Fruit fly (Drosophila melanogaster) whole organism, prepupa: ENCODE measurements around the gene chp.

ENCODE experiments used
- Blimp-1 ChIP-seq: fragments of 200-800 bp; sonication (Bioruptor generic); optimal IDR thresholded peaks from 3 replicates; lab custom pipeline; 2017; ENCODE audit warnings: missing biosample characterization, missing genetic modification characterization, mild to moderate bottlenecking, moderate library complexity, missing genetic modification reagents
- CG10631 ChIP-seq: fragments of 200-800 bp; sonication (Bioruptor generic); optimal IDR thresholded peaks from 2 replicates; lab custom pipeline; 2016; ENCODE audit warnings: missing biosample characterization, missing genetic modification characterization
- CG10669 ChIP-seq: fragments of 200-800 bp; sonication (Bioruptor generic); optimal IDR thresholded peaks from 3 replicates; lab custom pipeline; 2018; ENCODE audit warnings: missing biosample characterization, mild to moderate bottlenecking, missing genetic modification characterization, moderate library complexity
- CG11294 ChIP-seq: fragments of 200-800 bp; sonication (Bioruptor generic); IDR thresholded peaks from 2 replicates; pipeline ENCODE4 v1.3.6; 2022; ENCODE audit warnings: missing biosample characterization, missing genetic modification characterization
- CG15336 ChIP-seq: fragments of 200-800 bp; sonication (Bioruptor generic); IDR thresholded peaks from 2 replicates; pipeline ENCODE4 v1.3.6; 2022; ENCODE audit warnings: missing biosample characterization, missing genetic modification characterization
- CG1621 ChIP-seq: fragments of 200-800 bp; sonication (Bioruptor generic); optimal IDR thresholded peaks from 3 replicates; lab custom pipeline; 2018; ENCODE audit warnings: missing biosample characterization, mild to moderate bottlenecking, missing genetic modification characterization
- CG16779 ChIP-seq: fragments of 200-800 bp; sonication (Bioruptor generic); optimal IDR thresholded peaks from 3 replicates; lab custom pipeline; 2017; ENCODE audit warnings: missing biosample characterization, mild to moderate bottlenecking, missing genetic modification characterization
- CG31627 ChIP-seq: fragments of 200-800 bp; sonication (Bioruptor generic); optimal IDR thresholded peaks from 3 replicates; lab custom pipeline; 2016; ENCODE audit warnings: missing biosample characterization, missing genetic modification characterization
- CG32006 ChIP-seq: fragments of 200-800 bp; sonication (Bioruptor generic); optimal IDR thresholded peaks from 3 replicates; lab custom pipeline; 2017; ENCODE audit warnings: missing biosample characterization, mild to moderate bottlenecking, missing genetic modification characterization
- CG34406 ChIP-seq: fragments of 200-800 bp; sonication (Bioruptor generic); optimal IDR thresholded peaks from 3 replicates; lab custom pipeline; 2016; ENCODE audit warnings: missing biosample characterization, missing genetic modification characterization
- CG3919 ChIP-seq: fragments of 200-800 bp; sonication (Bioruptor generic); optimal IDR thresholded peaks from 3 replicates; lab custom pipeline; 2016; ENCODE audit warnings: missing biosample characterization, missing genetic modification characterization
- CG6163 ChIP-seq: fragments of 200-800 bp; sonication (Bioruptor generic); IDR thresholded peaks from 3 replicates; pipeline ENCODE4 v1.3.6; 2022; ENCODE audit warnings: missing biosample characterization, missing genetic modification characterization
- CG6276 ChIP-seq: fragments of 200-800 bp; sonication (Bioruptor generic); optimal IDR thresholded peaks from 2 replicates; lab custom pipeline; 2017; ENCODE audit warnings: missing biosample characterization, mild to moderate bottlenecking, missing genetic modification characterization
- CG6792 ChIP-seq: fragments of 200-800 bp; sonication (Bioruptor generic); optimal IDR thresholded peaks from 3 replicates; lab custom pipeline; 2016; ENCODE audit warnings: missing biosample characterization, missing genetic modification characterization
- CG6854 ChIP-seq: fragments of 200-800 bp; sonication (Bioruptor generic); optimal IDR thresholded peaks from 2 replicates; lab custom pipeline; 2017; ENCODE audit warnings: missing biosample characterization, mild to moderate bottlenecking, missing genetic modification characterization
- CG7368 ChIP-seq: fragments of 200-800 bp; sonication (Bioruptor generic); optimal IDR thresholded peaks from 3 replicates; lab custom pipeline; 2016; ENCODE audit warnings: missing biosample characterization, missing genetic modification characterization
- CG8119 ChIP-seq: fragments of 200-800 bp; sonication (Bioruptor generic); IDR thresholded peaks from 3 replicates; pipeline ENCODE4 v1.3.6; 2022; ENCODE audit warnings: missing biosample characterization, missing genetic modification characterization
- CG8319 ChIP-seq: fragments of 200-800 bp; sonication (Bioruptor generic); optimal IDR thresholded peaks from 3 replicates; lab custom pipeline; 2016; ENCODE audit warnings: missing biosample characterization, missing genetic modification characterization
- CG9139 ChIP-seq: fragments of 200-800 bp; sonication (Bioruptor generic); optimal IDR thresholded peaks from 3 replicates; lab custom pipeline; 2017; ENCODE audit warnings: missing biosample characterization, mild to moderate bottlenecking, missing genetic modification characterization
- Eip75B ChIP-seq: fragments of 200-800 bp; sonication (Bioruptor generic); optimal IDR thresholded peaks from 3 replicates; lab custom pipeline; 2016; ENCODE audit warnings: missing biosample characterization, missing genetic modification characterization
- Eip78C ChIP-seq: fragments of 200-800 bp; sonication (Bioruptor generic); peaks from one replicate; lab custom pipeline; 2016; ENCODE audit warnings: missing biosample characterization, missing genetic modification characterization
- Gug ChIP-seq: fragments of 200-800 bp; sonication (Bioruptor generic); IDR thresholded peaks from 2 replicates; pipeline ENCODE4 v1.3.6; 2022; ENCODE audit warnings: missing biosample characterization, missing genetic modification characterization
- Hr38 ChIP-seq: sonication (Bioruptor generic); optimal IDR thresholded peaks from 2 replicates; lab custom pipeline; 2016; ENCODE audit warnings: missing biosample characterization, missing genetic modification characterization
- Hr39 ChIP-seq: fragments of 200-800 bp; sonication (Bioruptor generic); optimal IDR thresholded peaks from 2 replicates; lab custom pipeline; 2016; ENCODE audit warnings: missing biosample characterization, missing genetic modification characterization
- Hr4 ChIP-seq: fragments of 200-800 bp; sonication (Bioruptor generic); optimal IDR thresholded peaks from 3 replicates; lab custom pipeline; 2016; ENCODE audit warnings: missing biosample characterization, missing genetic modification characterization
- Met ChIP-seq: fragments of 200-800 bp; sonication (Bioruptor generic); optimal IDR thresholded peaks from 3 replicates; lab custom pipeline; 2016; ENCODE audit warnings: missing biosample characterization, missing genetic modification characterization
- Smox ChIP-seq: fragments of 200-800 bp; sonication (Bioruptor generic); optimal IDR thresholded peaks from 3 replicates; lab custom pipeline; 2016; ENCODE audit warnings: missing biosample characterization, missing genetic modification characterization
- Sox102F ChIP-seq: fragments of 200-800 bp; sonication (Bioruptor generic); optimal IDR thresholded peaks from 2 replicates; lab custom pipeline; 2016; ENCODE audit warnings: missing biosample characterization, mild to moderate bottlenecking, missing genetic modification characterization
- Sox14 ChIP-seq: fragments of 200-800 bp; sonication (Bioruptor generic); optimal IDR thresholded peaks from 3 replicates; lab custom pipeline; 2016; ENCODE audit warnings: missing biosample characterization, missing genetic modification characterization
- Sox15 ChIP-seq: fragments of 200-800 bp; sonication (Bioruptor generic); optimal IDR thresholded peaks from 3 replicates; lab custom pipeline; 2016; ENCODE audit warnings: missing biosample characterization, missing genetic modification characterization
- achi ChIP-seq: fragments of 200-800 bp; sonication (Bioruptor generic); optimal IDR thresholded peaks from 3 replicates; lab custom pipeline; 2016; ENCODE audit warnings: missing biosample characterization, missing genetic modification characterization
- acj6 ChIP-seq: fragments of 200-800 bp; sonication (Bioruptor generic); optimal IDR thresholded peaks from 3 replicates; lab custom pipeline; 2016; ENCODE audit warnings: missing biosample characterization, missing genetic modification characterization
- cyc ChIP-seq: fragments of 200-800 bp; sonication (Bioruptor generic); optimal IDR thresholded peaks from 3 replicates; lab custom pipeline; 2016; ENCODE audit warnings: missing biosample characterization, missing genetic modification characterization
- dac ChIP-seq: fragments of 200-800 bp; sonication (Bioruptor generic); optimal IDR thresholded peaks from 2 replicates; lab custom pipeline; 2017; ENCODE audit warnings: missing biosample characterization, mild to moderate bottlenecking, missing genetic modification characterization
- dsx ChIP-seq: fragments of 200-800 bp; optimal IDR thresholded peaks from 3 replicates; lab custom pipeline; 2019; ENCODE audit warnings: missing biosample characterization, mild to moderate bottlenecking, missing genetic modification characterization, moderate library complexity; ENCODE audit not compliant: poor library complexity, severe bottlenecking
- eg ChIP-seq: fragments of 200-800 bp; sonication (Bioruptor generic); IDR thresholded peaks from 3 replicates; pipeline ENCODE4 v1.3.6; 2022; ENCODE audit warnings: missing biosample characterization, missing genetic modification characterization
- esn ChIP-seq: fragments of 200-800 bp; sonication (Bioruptor generic); optimal IDR thresholded peaks from 2 replicates; lab custom pipeline; 2016; ENCODE audit warnings: missing biosample characterization, mild to moderate bottlenecking, missing genetic modification characterization, moderate library complexity
- fd59A ChIP-seq: fragments of 200-800 bp; sonication (Bioruptor generic); optimal IDR thresholded peaks from 2 replicates; lab custom pipeline; 2017; ENCODE audit warnings: missing biosample characterization, mild to moderate bottlenecking, missing genetic modification characterization, missing genetic modification reagents
- fd85E ChIP-seq: fragments of 200-800 bp; sonication (Bioruptor generic); optimal IDR thresholded peaks from 3 replicates; lab custom pipeline; 2016; ENCODE audit warnings: missing biosample characterization, missing genetic modification characterization
- fkh ChIP-seq: fragments of 200-800 bp; sonication (Bioruptor generic); optimal IDR thresholded peaks from 3 replicates; lab custom pipeline; 2017; ENCODE audit warnings: missing biosample characterization, mild to moderate bottlenecking, missing genetic modification characterization, moderate library complexity
- lz ChIP-seq: fragments of 200-800 bp; sonication (Bioruptor generic); optimal IDR thresholded peaks from 3 replicates; lab custom pipeline; 2016; ENCODE audit warnings: missing biosample characterization, missing genetic modification characterization
- pdm3 ChIP-seq: fragments of 200-800 bp; sonication (Bioruptor generic); optimal IDR thresholded peaks from 3 replicates; lab custom pipeline; 2016; ENCODE audit warnings: missing biosample characterization, missing genetic modification characterization
- salr ChIP-seq, 2 experiments: fragments of 200-800 bp; sonication (Bioruptor generic); optimal IDR thresholded peaks; 3 replicates each; lab custom pipeline; 2016 to 2018; ENCODE audit warnings: missing biosample characterization in 2 of 2, missing genetic modification characterization in 2 of 2, mild to moderate bottlenecking in 1 of 2
- spab ChIP-seq: fragments of 200-800 bp; sonication (Bioruptor generic); optimal IDR thresholded peaks from 2 replicates; lab custom pipeline; 2017; ENCODE audit warnings: missing biosample characterization, mild to moderate bottlenecking, missing genetic modification characterization, missing genetic modification reagents
- ss ChIP-seq, 2 experiments: fragments of 200-800 bp; sonication (Bioruptor generic); optimal IDR thresholded peaks; 2 replicates in 1 of 2; 3 replicates in 1 of 2; lab custom pipeline; 2017 to 2018; ENCODE audit warnings: mild to moderate bottlenecking in 2 of 2, missing biosample characterization in 2 of 2, missing genetic modification characterization in 2 of 2, moderate library complexity in 1 of 2
- svp ChIP-seq: fragments of 200-800 bp; sonication (Bioruptor generic); peaks from one replicate; lab custom pipeline; 2016; ENCODE audit warnings: missing biosample characterization, missing genetic modification characterization
- vri ChIP-seq: fragments of 200-800 bp; sonication (Bioruptor generic); optimal IDR thresholded peaks from 3 replicates; lab custom pipeline; 2016; ENCODE audit warnings: missing biosample characterization, mild to moderate bottlenecking, missing genetic modification characterization

The chp gene

DNA sequence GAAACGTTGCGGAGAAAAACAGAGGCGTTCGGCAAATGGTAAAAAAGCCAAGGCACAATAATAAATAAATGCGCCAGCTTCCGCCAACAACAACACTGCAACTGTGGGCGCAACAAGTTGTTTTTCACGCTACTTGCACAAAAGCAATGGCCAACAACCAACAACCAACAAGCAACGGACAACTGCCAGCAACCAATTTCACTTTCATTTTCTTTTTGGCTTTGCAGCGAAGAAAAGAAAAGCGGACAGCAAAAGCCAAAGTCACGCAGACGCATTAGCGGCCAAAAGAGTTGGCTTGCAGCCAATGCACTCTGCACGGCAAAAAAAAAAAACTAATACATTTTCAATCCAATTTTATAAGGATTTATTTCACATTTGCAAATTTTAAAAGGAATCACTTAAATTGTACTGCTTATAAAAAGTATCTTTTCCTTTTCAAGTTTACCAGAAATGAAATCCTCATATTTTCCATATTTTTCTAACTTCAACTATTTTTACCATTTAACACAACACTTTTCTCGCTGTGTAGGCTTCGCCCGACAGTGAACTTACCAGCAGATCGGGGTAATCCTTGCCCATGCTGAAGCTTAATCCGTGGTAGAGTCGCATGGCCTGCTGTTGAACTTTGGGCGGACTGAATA, 40.7 kb upstream of the chp start (continued):
- TF ChIP-seq lz (GFP tag; lab: Kevin White, UChicago) (no peak), CG6276 (GFP tag; lab: Kevin White, UChicago) (peak; percentile 84), CG15336 (GFP tag; lab: Robert Waterston, UW) (peak; percentile 92), dac (peak; percentile 16), acj6 (GFP tag; lab: Kevin White, UChicago) (peak; percentile 32), esn (peak; percentile 5), Gug (GFP tag; lab: Robert Waterston, UW) (peak; percentile 69), salr (GFP tag; optimal IDR thresholded peaks at IDR 0.05; lab: Kevin White, UChicago) (peak in 1 of 2 experiments; percentile 47), Sox14 (GFP tag; lab: Kevin White, UChicago) (peak; percentile 13), Sox15 (GFP tag; lab: Kevin White, UChicago) (no peak)

DNA sequence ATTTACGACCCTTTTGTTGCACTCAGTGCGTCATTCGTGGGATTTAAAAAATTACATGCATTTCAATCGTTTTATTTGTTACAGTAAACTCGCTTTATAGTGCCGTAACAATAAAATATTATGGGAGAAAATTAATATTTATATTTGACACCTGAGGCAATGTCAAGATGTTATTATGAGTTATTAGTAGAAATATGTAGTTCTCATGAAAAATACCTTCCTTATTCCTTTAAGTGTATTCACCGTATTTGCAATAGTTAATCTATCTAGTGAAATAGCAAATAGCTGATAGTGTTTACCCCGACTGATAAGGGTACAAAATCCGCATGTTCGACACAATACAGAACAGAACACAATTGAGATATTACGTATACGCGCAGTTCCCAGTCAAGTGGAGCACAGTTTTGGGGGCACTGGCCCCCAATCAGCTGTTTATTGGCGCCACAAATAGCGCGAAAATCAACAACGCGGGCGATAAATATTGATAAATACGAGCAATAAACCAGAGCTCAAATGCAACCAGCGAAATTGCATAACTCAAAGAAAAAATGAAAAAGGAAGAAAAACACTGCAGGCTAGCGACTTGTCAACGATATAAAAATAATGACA, 40.0 kb upstream of the chp start:
- TF ChIP-seq CG16779, result no peak
- peak; percentile 58 for TF ChIP-seq eg (GFP tag; lab: Robert Waterston, UW)
- no peak for TF ChIP-seq CG34406 (GFP tag; lab: Kevin White, UChicago)
- peak; percentile 11 for TF ChIP-seq CG10631 (GFP tag; lab: Kevin White, UChicago)
- TF ChIP-seq Blimp-1 (GFP tag; lab: Kevin White, UChicago), result no peak
- TF ChIP-seq CG6792, result no peak
- no peak for TF ChIP-seq Gug (GFP tag; lab: Robert Waterston, UW)
- no peak for TF ChIP-seq CG6854
- no peak for TF ChIP-seq dac
- TF ChIP-seq Met (GFP tag; lab: Kevin White, UChicago), result no peak
- no peak for TF ChIP-seq Smox
- TF ChIP-seq CG31627 (GFP tag; lab: Kevin White, UChicago), result no peak
- TF ChIP-seq spab, result no peak
- no peak for TF ChIP-seq CG7368 (GFP tag; lab: Kevin White, UChicago)
- no peak for TF ChIP-seq achi (GFP tag; lab: Kevin White, UChicago)
- TF ChIP-seq Eip75B (GFP tag; lab: Kevin White, UChicago), result no peak
- no peak for TF ChIP-seq Hr38 (GFP tag; lab: Kevin White, UChicago)
- TF ChIP-seq CG1621 (tag; lab: Kevin White, UChicago), result peak; percentile 8
- peak; percentile 51; the same call in 1 of the 3 replicates for TF ChIP-seq CG8119 (GFP tag; lab: Robert Waterston, UW)
- no peak for TF ChIP-seq CG10669 (GFP tag; lab: Kevin White, UChicago)
- no peak for TF ChIP-seq fd85E (GFP tag; lab: Kevin White, UChicago)
- TF ChIP-seq fkh (GFP tag; lab: Kevin White, UChicago), result no peak
- TF ChIP-seq Hr4 (GFP tag; lab: Kevin White, UChicago), result peak; percentile 49
- no peak for TF ChIP-seq CG8319 (GFP tag; lab: Kevin White, UChicago)
- peak; percentile 42 for TF ChIP-seq vri (GFP tag; lab: Kevin White, UChicago)
- TF ChIP-seq Eip78C (GFP tag; lab: Kevin White, UChicago), result peak; percentile 63
- no peak for TF ChIP-seq CG11294 (GFP tag; lab: Robert Waterston, UW)
- no peak for TF ChIP-seq acj6 (GFP tag; lab: Kevin White, UChicago)
- TF ChIP-seq salr (GFP tag; optimal IDR thresholded peaks at IDR 0.05; lab: Kevin White, UChicago), result no peak
- TF ChIP-seq Sox15 (GFP tag; lab: Kevin White, UChicago), result no peak
- no peak for TF ChIP-seq fd59A (GFP tag; lab: Kevin White, UChicago)
- TF ChIP-seq svp, result no peak
- no peak for TF ChIP-seq CG9139
- no peak for TF ChIP-seq Hr39 (GFP tag; lab: Kevin White, UChicago)
- TF ChIP-seq pdm3 (GFP tag; lab: Kevin White, UChicago), result peak; percentile 33
- TF ChIP-seq CG32006, result peak; percentile 39
- TF ChIP-seq cyc (GFP tag; lab: Kevin White, UChicago), result no peak
- TF ChIP-seq CG3919, result no peak
- no peak for TF ChIP-seq dsx (GFP tag; lab: Kevin White, UChicago)
- no peak for TF ChIP-seq Sox102F (GFP tag; lab: Kevin White, UChicago)
- TF ChIP-seq ss (GFP tag; optimal IDR thresholded peaks at IDR 0.05; lab: Kevin White, UChicago), result no peak
- peak; percentile 16; the same call in 1 of the 3 replicates for TF ChIP-seq CG6163
- TF ChIP-seq CG15336 (GFP tag; lab: Robert Waterston, UW), result no peak
- TF ChIP-seq esn, result no peak
- TF ChIP-seq lz (GFP tag; lab: Kevin White, UChicago), result no peak
- no peak for TF ChIP-seq Sox14 (GFP tag; lab: Kevin White, UChicago)
